Worm (Caenorhabditis elegans) whole organism, L2 larva: Measurements from ENCODE around the gene pigw-1.
A peak's percentile ranks its signal among the peaks of the same experiment; 100 is the strongest.

Experiments used
- C34F6.9 ChIP-seq: fragments of 150-350 bp; optimal IDR thresholded peaks from 2 replicates; lab custom pipeline; 2014; ENCODE audit warnings: missing biosample characterization, missing genetic modification characterization
- F13H6.1 ChIP-seq: sonication (generic microtip); optimal IDR thresholded peaks from 2 replicates; lab custom pipeline; 2016; ENCODE audit warnings: missing genetic modification characterization, missing compliant biosample characterization
- R02D3.7 ChIP-seq: fragments of 150-350 bp; optimal IDR thresholded peaks from 2 replicates; lab custom pipeline; 2014; ENCODE audit warnings: missing biosample characterization, missing genetic modification characterization
- Y55F3AM.14 ChIP-seq: fragments of 200-800 bp; sonication (Bioruptor generic); optimal IDR thresholded peaks from 2 replicates; lab custom pipeline; 2018; ENCODE audit warnings: mild to moderate bottlenecking, missing genetic modification characterization, missing compliant biosample characterization
- ZK546.5 ChIP-seq: sonication (generic microtip); optimal IDR thresholded peaks from 2 replicates; lab custom pipeline; 2017; ENCODE audit warnings: missing biosample characterization, missing genetic modification characterization
- alr-1 ChIP-seq: fragments of 150-350 bp; optimal IDR thresholded peaks from 2 replicates; lab custom pipeline; 2014; ENCODE audit warnings: missing biosample characterization, missing genetic modification characterization
- aly-2 ChIP-seq: fragments of 150-350 bp; optimal IDR thresholded peaks from 2 replicates; lab custom pipeline; 2014; ENCODE audit warnings: missing biosample characterization, missing genetic modification characterization
- blmp-1 ChIP-seq: sonication (generic microtip); optimal IDR thresholded peaks from 2 replicates; lab custom pipeline; 2017; ENCODE audit warnings: missing genetic modification characterization, mild to moderate bottlenecking, missing compliant biosample characterization, antibody characterized with exemption, moderate library complexity; ENCODE audit not compliant: insufficient read depth
- ceh-16 ChIP-seq: fragments of 150-350 bp; optimal IDR thresholded peaks from 2 replicates; lab custom pipeline; 2014; ENCODE audit warnings: missing biosample characterization, missing genetic modification characterization
- ceh-82 ChIP-seq: fragments of 150-350 bp; optimal IDR thresholded peaks from 2 replicates; lab custom pipeline; 2014; ENCODE audit warnings: missing biosample characterization, missing genetic modification characterization
- dmd-4 ChIP-seq: sonication (generic microtip); optimal IDR thresholded peaks from 2 replicates; lab custom pipeline; 2017; ENCODE audit warnings: missing biosample characterization, missing genetic modification characterization
- egl-27 ChIP-seq: sonication (generic microtip); optimal IDR thresholded peaks from 3 replicates; lab custom pipeline; 2017; ENCODE audit warnings: missing biosample characterization, missing genetic modification reagents, missing genetic modification characterization
- elt-1 ChIP-seq: fragments of 150-350 bp; optimal IDR thresholded peaks from 2 replicates; lab custom pipeline; 2014; ENCODE audit warnings: missing biosample characterization, missing genetic modification characterization
- fos-1 ChIP-seq: fragments of 150-350 bp; optimal IDR thresholded peaks from 2 replicates; lab custom pipeline; 2014; ENCODE audit warnings: missing biosample characterization, missing genetic modification characterization
- lin-11 ChIP-seq: fragments of 150-350 bp; sonication (generic microtip); optimal IDR thresholded peaks from 2 replicates; lab custom pipeline; 2014; ENCODE audit warnings: missing biosample characterization, missing genetic modification characterization, inconsistent platforms, mixed read lengths
- lin-13 ChIP-seq: fragments of 150-350 bp; optimal IDR thresholded peaks from 2 replicates; lab custom pipeline; 2014; ENCODE audit warnings: missing biosample characterization, missing genetic modification reagents, missing genetic modification characterization
- lin-39 ChIP-seq: fragments of 150-350 bp; optimal IDR thresholded peaks from 2 replicates; lab custom pipeline; 2014; ENCODE audit warnings: missing biosample characterization, missing genetic modification reagents, missing genetic modification characterization
- mab-5 ChIP-seq: fragments of 150-350 bp; optimal IDR thresholded peaks from 2 replicates; lab custom pipeline; 2014; ENCODE audit warnings: missing biosample characterization, missing genetic modification characterization
- mbf-1 ChIP-seq: sonication (generic microtip); optimal IDR thresholded peaks from 2 replicates; lab custom pipeline; 2017; ENCODE audit warnings: missing biosample characterization, missing genetic modification characterization
- nhr-11 ChIP-seq: fragments of 150-350 bp; optimal IDR thresholded peaks from 2 replicates; lab custom pipeline; 2014; ENCODE audit warnings: missing biosample characterization, missing genetic modification characterization
- nhr-129 ChIP-seq: fragments of 150-350 bp; optimal IDR thresholded peaks from 2 replicates; lab custom pipeline; 2014; ENCODE audit warnings: missing biosample characterization, missing genetic modification characterization
- nhr-21 ChIP-seq: fragments of 150-350 bp; optimal IDR thresholded peaks from 2 replicates; lab custom pipeline; 2014; ENCODE audit warnings: missing biosample characterization, missing genetic modification characterization
- nhr-23 ChIP-seq: fragments of 150-350 bp; optimal IDR thresholded peaks from 2 replicates; lab custom pipeline; 2014; ENCODE audit warnings: missing biosample characterization, missing genetic modification reagents, missing genetic modification characterization
- nhr-237 ChIP-seq: fragments of 150-350 bp; optimal IDR thresholded peaks from 2 replicates; lab custom pipeline; 2014; ENCODE audit warnings: missing biosample characterization, missing genetic modification characterization
- nhr-25 ChIP-seq: fragments of 150-350 bp; sonication (generic microtip); optimal IDR thresholded peaks from 3 replicates; lab custom pipeline; 2014; ENCODE audit warnings: missing biosample characterization, missing genetic modification characterization
- nhr-6 ChIP-seq: fragments of 150-350 bp; optimal IDR thresholded peaks from 2 replicates; lab custom pipeline; 2014; ENCODE audit warnings: missing biosample characterization, missing genetic modification characterization
- nhr-77 ChIP-seq: fragments of 150-350 bp; optimal IDR thresholded peaks from 2 replicates; lab custom pipeline; 2014; ENCODE audit warnings: missing biosample characterization, missing genetic modification characterization
- peb-1 ChIP-seq: fragments of 150-350 bp; optimal IDR thresholded peaks from 2 replicates; lab custom pipeline; 2014; ENCODE audit warnings: missing biosample characterization, missing genetic modification characterization
- sma-3 ChIP-seq: sonication (generic microtip); optimal IDR thresholded peaks from 2 replicates; lab custom pipeline; 2016; ENCODE audit warnings: missing genetic modification reagents, missing genetic modification characterization, missing compliant biosample characterization
- sma-9 ChIP-seq, 2 experiments: fragments of 150-350 bp in 1 of 2; sonication (generic microtip) in 1 of 2; optimal IDR thresholded peaks; 2 replicates each; lab custom pipeline; 2014 to 2016; ENCODE audit warnings: missing genetic modification characterization in 2 of 2, mild to moderate bottlenecking in 1 of 2, missing biosample characterization in 1 of 2, missing compliant biosample characterization in 1 of 2, missing genetic modification reagents in 1 of 2, moderate library complexity in 1 of 2
- snpc-4 ChIP-seq: fragments of 150-350 bp; optimal IDR thresholded peaks from 2 replicates; lab custom pipeline; 2014; ENCODE audit warnings: missing biosample characterization, missing genetic modification characterization
- unc-39 ChIP-seq: fragments of 150-350 bp; optimal IDR thresholded peaks from 2 replicates; lab custom pipeline; 2014; ENCODE audit warnings: missing biosample characterization, missing genetic modification characterization
- unc-55 ChIP-seq: fragments of 150-350 bp; sonication (generic microtip); optimal IDR thresholded peaks from 3 replicates; lab custom pipeline; 2014; ENCODE audit warnings: missing biosample characterization, missing genetic modification reagents, missing genetic modification characterization
- unc-62 ChIP-seq: fragments of 150-350 bp; optimal IDR thresholded peaks from 2 replicates; lab custom pipeline; 2014; ENCODE audit warnings: missing biosample characterization, missing genetic modification reagents, missing genetic modification characterization
- ztf-1 ChIP-seq: fragments of 200-800 bp; sonication (Bioruptor generic); conservative IDR thresholded peaks from 2 replicates; pipeline ENCODE4 v1.3.6; 2022; ENCODE audit warnings: missing genetic modification characterization, missing compliant biosample characterization
- ztf-11 ChIP-seq: sonication (generic microtip); optimal IDR thresholded peaks from 2 replicates; lab custom pipeline; 2017; ENCODE audit warnings: missing biosample characterization, missing genetic modification characterization
- ztf-4 ChIP-seq: fragments of 150-350 bp; optimal IDR thresholded peaks from 2 replicates; lab custom pipeline; 2014; ENCODE audit warnings: missing biosample characterization, missing genetic modification characterization

Gene pigw-1

DNA sequence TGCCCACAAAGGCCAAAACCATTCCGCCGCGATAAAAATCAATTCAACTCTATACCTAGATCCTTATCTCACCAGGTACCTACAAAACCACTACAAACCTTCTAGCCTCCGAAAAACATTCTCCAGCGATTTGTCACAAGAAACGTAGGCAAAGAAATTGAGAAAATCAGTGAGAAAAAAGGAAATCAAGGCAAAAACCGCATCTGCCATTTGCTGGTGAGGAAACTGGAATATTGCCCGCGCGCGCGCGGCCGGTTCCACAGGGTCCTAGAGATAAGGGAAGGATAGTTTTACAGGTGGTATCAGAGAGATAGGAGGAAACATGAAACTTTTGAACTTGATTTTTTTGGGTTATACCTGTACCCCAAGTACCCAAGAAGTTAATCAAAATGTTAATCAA is 27.2 kb downstream of the pigw-1 start:
- TF ChIP-seq blmp-1 = peak; percentile 6
- TF ChIP-seq snpc-4 (tag; lab: Kevin White, UChicago) = no peak
- TF ChIP-seq R02D3.7 (tag; lab: Kevin White, UChicago) = no peak
- no peak for TF ChIP-seq nhr-6
- TF ChIP-seq nhr-25 = peak; percentile 67
- no peak for TF ChIP-seq nhr-237 (tag; lab: Kevin White, UChicago)
- TF ChIP-seq dmd-4 (tag; lab: Kevin White, UChicago) = no peak
- TF ChIP-seq ceh-16 (tag; lab: Kevin White, UChicago) = peak; percentile 53
- peak; percentile 35 for TF ChIP-seq nhr-21 (tag; lab: Kevin White, UChicago)
- TF ChIP-seq sma-9 (GFP tag; optimal IDR thresholded peaks at IDR 0.05; lab: Kevin White, UChicago) = peak; percentile 8
- TF ChIP-seq sma-9 (tag; optimal IDR thresholded peaks at IDR 0.05; lab: Kevin White, UChicago) = no peak

DNA sequence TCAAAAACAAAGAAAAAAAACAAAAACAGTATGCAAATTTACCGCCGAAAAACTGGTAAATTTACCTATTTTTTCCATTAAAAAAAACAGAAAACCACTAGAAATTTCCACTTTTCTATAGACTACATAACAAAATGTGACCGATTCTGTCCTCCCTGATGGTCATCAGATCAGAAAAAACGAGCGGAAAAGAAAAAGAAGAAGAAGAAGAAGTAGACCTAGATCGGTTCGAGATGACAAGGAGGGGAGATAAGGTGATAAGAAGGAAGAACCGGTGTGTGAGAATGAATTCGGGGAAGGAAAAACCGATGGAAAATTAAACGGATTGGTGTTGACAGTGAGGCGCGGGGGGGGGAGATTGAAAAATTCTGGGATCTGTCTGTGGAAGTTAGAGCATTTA is 28.6 kb downstream of the pigw-1 start:
- TF ChIP-seq alr-1 (no peak), unc-62 (no peak), nhr-237 (tag; lab: Kevin White, UChicago) (no peak), fos-1 (tag; lab: Kevin White, UChicago) (peak; percentile 7), nhr-77 (tag; lab: Kevin White, UChicago) (no peak), lin-11 (tag; lab: Kevin White, UChicago) (no peak), aly-2 (tag; lab: Kevin White, UChicago) (no peak), R02D3.7 (tag; lab: Kevin White, UChicago) (no peak)

ce11 chrII:2854794-2855193 is 29.9 kb downstream of the pigw-1 start:
- TF ChIP-seq F13H6.1 (tag; lab: Kevin White, UChicago) = peak; percentile 12
- no peak for TF ChIP-seq unc-39
- TF ChIP-seq nhr-25 = peak; percentile 63
- TF ChIP-seq elt-1 (tag; lab: Kevin White, UChicago) = no peak
- TF ChIP-seq nhr-6 = no peak
- TF ChIP-seq blmp-1 = peak; percentile 12
- TF ChIP-seq ztf-1 = no peak
- no peak for TF ChIP-seq C34F6.9 (tag; lab: Kevin White, UChicago)
- no peak for TF ChIP-seq peb-1 (tag; lab: Kevin White, UChicago)
- no peak for TF ChIP-seq lin-39 (tag; lab: Kevin White, UChicago)
- TF ChIP-seq ceh-82 (tag; lab: Kevin White, UChicago) = no peak
- no peak for TF ChIP-seq egl-27 (tag; lab: Kevin White, UChicago)
- TF ChIP-seq lin-13 (GFP tag; lab: Kevin White, UChicago) = no peak
- TF ChIP-seq ztf-11 (tag; lab: Kevin White, UChicago) = no peak
- peak; percentile 6 for TF ChIP-seq sma-3 (GFP tag; lab: Kevin White, UChicago)
- peak; percentile 25 for TF ChIP-seq nhr-129 (tag; lab: Kevin White, UChicago)
- no peak for TF ChIP-seq unc-62
- no peak for TF ChIP-seq Y55F3AM.14 (GFP tag; lab: Kevin White, UChicago)
- no peak for TF ChIP-seq nhr-77 (tag; lab: Kevin White, UChicago)
- no peak for TF ChIP-seq mbf-1
- no peak for TF ChIP-seq nhr-21 (tag; lab: Kevin White, UChicago)
- no peak for TF ChIP-seq fos-1 (tag; lab: Kevin White, UChicago)
- TF ChIP-seq mab-5 (tag; lab: Kevin White, UChicago) = no peak

DNA sequence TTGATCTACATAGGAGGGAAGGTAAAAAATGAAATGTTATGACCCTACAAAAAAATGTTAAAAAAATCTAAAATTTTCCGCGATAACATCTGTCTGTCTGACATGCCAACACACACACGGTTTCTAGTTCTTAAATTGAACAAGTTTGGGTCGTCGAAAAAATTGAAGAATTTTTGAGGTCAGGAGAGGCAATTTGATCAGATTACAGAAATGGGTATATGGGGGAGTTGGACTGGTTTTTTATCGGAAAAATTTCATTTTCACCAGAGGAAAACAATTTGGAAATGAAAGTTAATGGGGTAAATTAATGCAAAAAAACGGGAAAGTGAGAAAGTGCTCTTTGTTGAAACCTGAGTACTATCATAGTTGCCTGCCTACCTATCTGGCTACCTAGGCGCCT is 30.9 kb downstream of the pigw-1 start:
- TF ChIP-seq nhr-23 = no peak
- TF ChIP-seq F13H6.1 (tag; lab: Kevin White, UChicago) = no peak
- no peak for TF ChIP-seq nhr-237 (tag; lab: Kevin White, UChicago)
- no peak for TF ChIP-seq ztf-4 (tag; lab: Kevin White, UChicago)
- TF ChIP-seq mab-5 (tag; lab: Kevin White, UChicago) = no peak
- TF ChIP-seq dmd-4 (tag; lab: Kevin White, UChicago) = no peak
- TF ChIP-seq blmp-1 = peak; percentile 43
- TF ChIP-seq nhr-11 (tag; lab: Kevin White, UChicago) = no peak
- TF ChIP-seq snpc-4 (tag; lab: Kevin White, UChicago) = no peak
- TF ChIP-seq unc-55 (GFP tag; lab: Kevin White, UChicago) = no peak
- TF ChIP-seq R02D3.7 (tag; lab: Kevin White, UChicago) = no peak
- peak; percentile 53 for TF ChIP-seq nhr-25
- TF ChIP-seq ZK546.5 (tag; lab: Kevin White, UChicago) = no peak
- TF ChIP-seq nhr-77 (tag; lab: Kevin White, UChicago) = no peak
- no peak for TF ChIP-seq nhr-21 (tag; lab: Kevin White, UChicago)
